Fruit fly (Drosophila melanogaster): ENCODE results near the gene VhaAC39-2.

Gene VhaAC39-2

DNA sequence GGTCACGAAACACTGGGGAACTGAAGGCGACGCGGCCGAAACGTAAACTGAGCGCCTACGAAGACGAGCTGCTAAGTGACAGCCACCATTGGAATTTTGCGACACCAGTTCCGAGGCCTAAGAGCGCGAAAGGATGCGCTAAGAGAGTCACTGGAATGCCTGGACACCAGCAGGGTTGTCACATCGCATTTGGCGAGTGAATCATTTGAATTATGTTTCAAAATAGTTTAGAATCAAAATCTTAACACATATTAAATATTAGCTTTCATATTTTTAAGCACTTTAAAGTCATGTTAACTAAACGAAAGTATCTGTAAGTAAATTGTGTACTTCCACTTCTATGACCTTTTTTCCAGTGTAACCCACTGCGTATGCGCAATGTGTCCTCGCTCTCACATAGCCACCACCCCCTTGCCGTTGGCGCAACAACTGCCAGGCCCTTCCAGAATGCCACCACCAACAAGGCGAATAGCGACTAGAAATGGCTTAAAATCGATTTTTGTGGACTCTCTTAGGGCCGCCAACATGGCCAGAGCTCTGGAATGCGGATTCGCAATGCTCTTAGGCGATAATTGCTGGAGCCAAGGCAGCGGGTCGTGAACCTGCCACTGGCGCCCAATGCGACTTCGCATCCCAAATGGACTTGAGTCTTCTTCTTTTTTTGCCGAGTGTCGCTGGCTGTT is 46.3 kb downstream of the VhaAC39-2 start, which contains the start of gene Cow (continued):
- TF ChIP-seq Hsf (GFP tag; optimal IDR thresholded peaks at IDR 0.05) (peak; percentile 50), dmrt11E (tag; optimal IDR thresholded peaks at IDR 0.05) (no peak), CG8765 (GFP tag; IDR thresholded peaks at IDR 0.05) (no peak), ab (GFP tag; optimal IDR thresholded peaks at IDR 0.05) (no peak), Kr (GFP tag; optimal IDR thresholded peaks at IDR 0.05) (no peak), CG15011 (GFP tag; optimal IDR thresholded peaks at IDR 0.05) (peak; percentile 3), CG4617 (GFP tag; optimal IDR thresholded peaks at IDR 0.05; ENCODE audit: borderline replicate concordance) (no peak), ci (GFP tag; IDR thresholded peaks at IDR 0.05) (peak; percentile 70), Rx (GFP tag; IDR thresholded peaks at IDR 0.05) (0 out of 2 replicates have a peak, but pooled peaks have one; percentile 36), al (GFP tag; IDR thresholded peaks at IDR 0.05) (peak; percentile 43; the same call in 1 of the 2 replicates), Six4 (GFP tag; optimal IDR thresholded peaks at IDR 0.05) (peak; percentile 20), CG11723 (GFP tag; optimal IDR thresholded peaks at IDR 0.05) (no peak), Optix (GFP tag; IDR thresholded peaks at IDR 0.05) (no peak), CG7372 (GFP tag; IDR thresholded peaks at IDR 0.05) (peak; percentile 70), fd64A (GFP tag; optimal IDR thresholded peaks at IDR 0.05) (no peak), h (optimal IDR thresholded peaks at IDR 0.05) (no peak), zf30C (GFP tag; optimal IDR thresholded peaks at IDR 0.05) (peak; percentile 46), dysf (GFP tag; IDR thresholded peaks at IDR 0.05) (peak; percentile 82), br (optimal IDR thresholded peaks at IDR 0.05) (no peak), abd-A (tag; optimal IDR thresholded peaks at IDR 0.05) (no peak), gsb-n (tag; optimal IDR thresholded peaks at IDR 0.05) (no peak), CG11398 (GFP tag; optimal IDR thresholded peaks at IDR 0.05) (no peak), Dll (GFP tag; IDR thresholded peaks at IDR 0.05; ENCODE audit: partially characterized antibody) (no peak), CG6791 (GFP tag; IDR thresholded peaks at IDR 0.05; ENCODE audit: partially characterized antibody) (no peak), CG8281 (tag; optimal IDR thresholded peaks at IDR 0.05) (no peak), Hr78 (GFP tag; optimal IDR thresholded peaks at IDR 0.05) (no peak), slp2 (GFP tag; optimal IDR thresholded peaks at IDR 0.05) (peak; percentile 14), CG1529 (GFP tag; optimal IDR thresholded peaks at IDR 0.05) (no peak), lbe (GFP tag; optimal IDR thresholded peaks at IDR 0.05) (no peak), trh (GFP tag; optimal IDR thresholded peaks at IDR 0.05) (peak; percentile 13), BtbVII (GFP tag; optimal IDR thresholded peaks at IDR 0.05) (peak; percentile 35), eyg (GFP tag; optimal IDR thresholded peaks at IDR 0.05) (no peak), CG18764 (GFP tag; optimal IDR thresholded peaks at IDR 0.05) (peak; percentile 3), CG11456 (GFP tag; IDR thresholded peaks at IDR 0.05) (peak; percentile 57; the same call in 1 of the 3 replicates), CG4730 (GFP tag; IDR thresholded peaks at IDR 0.05) (peak; percentile 52; the same call in 1 of the 2 replicates), zfh2 (GFP tag; optimal IDR thresholded peaks at IDR 0.05) (peak; percentile 50), CG13894 (tag; optimal IDR thresholded peaks at IDR 0.05) (peak; percentile 49), cato (GFP tag; optimal IDR thresholded peaks at IDR 0.05; ENCODE audit: borderline replicate concordance) (no peak), MTF-1 (GFP tag; optimal IDR thresholded peaks at IDR 0.05; ENCODE audit: borderline replicate concordance) (no peak), Ravus (GFP tag; IDR thresholded peaks at IDR 0.05) (no peak), ftz-f1 (GFP tag; optimal IDR thresholded peaks at IDR 0.05) (no peak), CG15514 (GFP tag; optimal IDR thresholded peaks at IDR 0.05) (peak; percentile 75), knrl (GFP tag; IDR thresholded peaks at IDR 0.05; ENCODE audit: partially characterized antibody) (no peak), nmo (GFP tag; optimal IDR thresholded peaks at IDR 0.05) (peak; percentile 41), vfl (GFP tag; optimal IDR thresholded peaks at IDR 0.05) (peak; percentile 18), CG31388 (GFP tag; optimal IDR thresholded peaks at IDR 0.05) (no peak), Sox100B (GFP tag; optimal IDR thresholded peaks at IDR 0.05) (no peak), CG15269 (tag; optimal IDR thresholded peaks at IDR 0.05) (peak; percentile 71), CG17186 (GFP tag; optimal IDR thresholded peaks at IDR 0.05) (no peak), CG8478 (optimal IDR thresholded peaks at IDR 0.05) (no peak), twi (tag; optimal IDR thresholded peaks at IDR 0.05) (no peak)

Measured in whole organism, embryonic.